Worm (Caenorhabditis elegans) whole organism, late embryonic: Measurements from ENCODE around the gene T22F3.2.

ENCODE experiments used
- ceh-2 ChIP-seq: sonication (generic microtip); optimal IDR thresholded peaks from 2 replicates; lab custom pipeline; 2016; ENCODE audit warnings: missing genotype, missing genetic modification characterization, missing compliant biosample characterization
- ceh-24 ChIP-seq: sonication (generic microtip); optimal IDR thresholded peaks from 2 replicates; lab custom pipeline; 2016; ENCODE audit warnings: mild to moderate bottlenecking, missing genetic modification characterization, missing compliant biosample characterization
- eyg-1 ChIP-seq: sonication (generic microtip); optimal IDR thresholded peaks from 2 replicates; lab custom pipeline; 2016; ENCODE audit warnings: missing genotype, missing genetic modification characterization, missing compliant biosample characterization
- fkh-10 ChIP-seq: fragments of 150-350 bp; optimal IDR thresholded peaks from 2 replicates; lab custom pipeline; 2014; ENCODE audit warnings: missing biosample characterization, missing genetic modification reagents, missing genetic modification characterization
- unc-42 ChIP-seq: sonication (generic microtip); optimal IDR thresholded peaks from 2 replicates; lab custom pipeline; 2016; ENCODE audit warnings: missing genotype, missing genetic modification characterization, missing compliant biosample characterization

ce11 chrV:3585011-3585410 lies 1.4 kb upstream of the T22F3.2 start:
- TF ChIP-seq ceh-24 (tag; lab: Kevin White, UChicago) (no peak), eyg-1 (tag; lab: Kevin White, UChicago) (no peak), fkh-10 (no peak), unc-42 (tag; lab: Kevin White, UChicago) (no peak), ceh-2 (tag; lab: Kevin White, UChicago) (no peak)
